Fruit fly (Drosophila melanogaster): ENCODE results near the gene CG1789.

Gene CG1789

DNA sequence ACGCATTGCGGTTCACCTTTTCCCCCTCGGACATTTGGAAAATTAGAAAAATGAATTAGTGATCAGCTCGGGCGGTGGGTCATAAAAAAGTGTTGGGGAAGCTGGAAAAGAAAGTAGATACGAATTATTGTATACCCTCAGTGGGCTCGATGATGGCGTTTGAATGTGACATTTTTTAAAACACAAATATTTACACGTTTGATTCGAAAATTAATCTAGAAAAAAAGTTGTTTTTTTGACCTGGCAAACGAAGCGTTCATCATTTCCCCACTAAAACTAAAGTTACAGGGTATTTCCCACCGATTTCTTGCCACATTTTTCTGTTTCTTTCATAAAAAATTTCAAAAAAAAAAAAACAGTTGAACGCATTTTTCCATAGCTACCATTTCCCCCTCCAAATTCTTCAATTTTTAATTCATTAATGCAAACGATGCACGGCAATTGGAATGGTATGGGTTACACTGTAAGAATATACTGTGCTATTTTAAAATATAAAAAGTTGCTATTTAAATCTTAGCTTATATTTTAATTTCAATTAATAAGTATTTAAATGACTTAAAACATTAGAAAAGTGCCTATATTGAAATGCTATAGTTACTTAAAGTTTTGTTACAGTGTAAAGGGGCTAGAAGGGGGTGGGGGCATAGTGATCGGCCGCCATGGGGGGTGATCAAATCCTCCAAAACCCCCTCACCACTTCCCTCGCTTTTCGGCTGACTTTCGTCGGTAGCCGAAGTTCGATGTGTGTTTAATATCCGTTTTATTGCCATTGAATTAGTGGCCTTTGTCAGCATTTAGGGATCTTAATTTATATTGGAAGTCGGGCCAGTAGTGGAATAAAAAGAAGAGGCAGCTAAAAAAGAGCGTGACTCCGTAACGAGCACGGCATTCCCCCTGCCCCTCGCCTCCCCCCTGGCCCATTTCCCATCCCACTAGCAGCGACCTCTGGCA, 48.7 kb upstream of the CG1789 start (continued):
- TF ChIP-seq pan (optimal IDR thresholded peaks at IDR 0.05) (peak in 1 of 2 experiments; percentile 8), pan (GFP tag; optimal IDR thresholded peaks at IDR 0.05 in 1 of 2, IDR thresholded peaks at IDR 0.05 in 1 of 2) (no peak), CG31441 (GFP tag; IDR thresholded peaks at IDR 0.05) (peak; percentile 75), Hsf (GFP tag; optimal IDR thresholded peaks at IDR 0.05) (peak; percentile 32), ase (GFP tag; IDR thresholded peaks at IDR 0.05) (peak; percentile 28; the same call in 1 of the 3 replicates), ssp (GFP tag; IDR thresholded peaks at IDR 0.05) (peak; percentile 32; the same call in 1 of the 2 replicates), h (optimal IDR thresholded peaks at IDR 0.05) (no peak), ken (GFP tag; IDR thresholded peaks at IDR 0.05) (peak; percentile 76), CG9727 (GFP tag; optimal IDR thresholded peaks at IDR 0.05) (peak; percentile 61), Awh (GFP tag; IDR thresholded peaks at IDR 0.05) (peak; percentile 84), CG4360 (GFP tag; IDR thresholded peaks at IDR 0.05) (0 out of 2 replicates have a peak, but pooled peaks have one; percentile 16), salm (tag; optimal IDR thresholded peaks at IDR 0.05) (no peak), CG4404 (GFP tag; IDR thresholded peaks at IDR 0.05) (peak; percentile 70), Ada2b (GFP tag; IDR thresholded peaks at IDR 0.05) (peak; percentile 26; the same call in 1 of the 2 replicates), Sry-β (GFP tag; optimal IDR thresholded peaks at IDR 0.05) (no peak), ap (GFP tag; IDR thresholded peaks at IDR 0.05) (peak; percentile 55; the same call in 1 of the 2 replicates), D (optimal IDR thresholded peaks at IDR 0.05) (no peak), D (GFP tag; optimal IDR thresholded peaks at IDR 0.05) (peak; percentile 45), sim (GFP tag; IDR thresholded peaks at IDR 0.05) (0 out of 2 replicates have a peak, but pooled peaks have one; percentile 9), Gsc (GFP tag; IDR thresholded peaks at IDR 0.05) (peak; percentile 43; the same call in 1 of the 2 replicates), CG4707 (GFP tag; optimal IDR thresholded peaks at IDR 0.05) (no peak), CG2199 (GFP tag; IDR thresholded peaks at IDR 0.05) (peak; percentile 28; the same call in 1 of the 3 replicates), ems (GFP tag; optimal IDR thresholded peaks at IDR 0.05) (peak; percentile 32), Meics (GFP tag; optimal IDR thresholded peaks at IDR 0.05) (no peak), CG7357 (GFP tag; IDR thresholded peaks at IDR 0.05) (0 out of 3 replicates have a peak, but pooled peaks have one; percentile 33), Tbp (GFP tag; optimal IDR thresholded peaks at IDR 0.05) (no peak), wor (GFP tag; IDR thresholded peaks at IDR 0.05) (peak; percentile 62), Antp (GFP tag; optimal IDR thresholded peaks at IDR 0.05) (peak; percentile 29), ro (GFP tag; IDR thresholded peaks at IDR 0.05) (peak; percentile 21; the same call in 1 of the 2 replicates), CG7556 (GFP tag; optimal IDR thresholded peaks at IDR 0.05) (peak; percentile 18), CG33557 (GFP tag; optimal IDR thresholded peaks at IDR 0.05) (peak; percentile 67), CG14710 (tag; optimal IDR thresholded peaks at IDR 0.05) (peak; percentile 65), lov (optimal IDR thresholded peaks at IDR 0.05) (no peak), lov (GFP tag; IDR thresholded peaks at IDR 0.05) (peak; percentile 86), Sox102F (GFP tag; optimal IDR thresholded peaks at IDR 0.05) (peak; percentile 59), stc (GFP tag; IDR thresholded peaks at IDR 0.05) (0 out of 2 replicates have a peak, but pooled peaks have one; percentile 64), CG17361 (GFP tag; IDR thresholded peaks at IDR 0.05) (peak; percentile 65), tgo (GFP tag; IDR thresholded peaks at IDR 0.05) (peak; percentile 40; the same call in 2 of the 3 replicates), CG11695 (GFP tag; IDR thresholded peaks at IDR 0.05) (peak; percentile 40; the same call in 1 of the 3 replicates), grau (tag; optimal IDR thresholded peaks at IDR 0.05) (peak; percentile 32), lmd (GFP tag; IDR thresholded peaks at IDR 0.05) (peak; percentile 57), H15 (GFP tag; IDR thresholded peaks at IDR 0.05) (peak; percentile 55; the same call in 2 of the 3 replicates), unpg (GFP tag; optimal IDR thresholded peaks at IDR 0.05) (peak; percentile 21), oc (tag; optimal IDR thresholded peaks at IDR 0.05) (peak; percentile 93), CG10209 (GFP tag; optimal IDR thresholded peaks at IDR 0.05) (peak; percentile 27), CG1603 (tag; optimal IDR thresholded peaks at IDR 0.05) (peak; percentile 42), prd (optimal IDR thresholded peaks at IDR 0.05) (no peak), prd (GFP tag; IDR thresholded peaks at IDR 0.05) (peak; percentile 78; the same call in 2 of the 3 replicates), klu (GFP tag; IDR thresholded peaks at IDR 0.05) (peak; percentile 35; the same call in 1 of the 2 replicates), nmo (GFP tag; optimal IDR thresholded peaks at IDR 0.05) (peak; percentile 44)

Data from whole organism, embryonic.